Fruit fly (Drosophila melanogaster) whole organism, embryonic: ENCODE measurements around the gene Gr64a.

ENCODE experiments used
- ATbp ChIP-seq: fragments of 200-800 bp; sonication (Bioruptor generic); optimal IDR thresholded peaks from 2 replicates; lab custom pipeline; 2017; ENCODE audit warnings: missing biosample characterization, mild to moderate bottlenecking, missing genetic modification characterization, missing genetic modification reagents
- Atf-2 ChIP-seq: fragments of 200-800 bp; sonication (Bioruptor generic); optimal IDR thresholded peaks from 2 replicates; lab custom pipeline; 2016; ENCODE audit warnings: missing biosample characterization, missing genetic modification characterization
- Atf3 ChIP-seq: fragments of 200-800 bp; sonication (Bioruptor generic); optimal IDR thresholded peaks from 3 replicates; lab custom pipeline; 2016; ENCODE audit warnings: missing biosample characterization, missing genetic modification characterization
- B-H1 ChIP-seq: fragments of 200-800 bp; sonication (Bioruptor generic); IDR thresholded peaks from 3 replicates; pipeline ENCODE4 v1.3.6; 2022; ENCODE audit warnings: missing biosample characterization, missing genetic modification characterization
- CG11247 ChIP-seq: fragments of 200-800 bp; sonication (Bioruptor generic); IDR thresholded peaks from 2 replicates; pipeline ENCODE4 v1.3.6; 2022; ENCODE audit warnings: missing biosample characterization, missing genetic modification characterization
- CG12769 ChIP-seq: fragments of 200-800 bp; sonication (Bioruptor generic); optimal IDR thresholded peaks from 2 replicates; lab custom pipeline; 2019; ENCODE audit warnings: missing biosample characterization, mild to moderate bottlenecking, missing genetic modification characterization, moderate library complexity
- CG13424 ChIP-seq: fragments of 200-800 bp; sonication (Bioruptor generic); optimal IDR thresholded peaks from 2 replicates; lab custom pipeline; 2019; ENCODE audit warnings: missing biosample characterization, mild to moderate bottlenecking, missing genetic modification characterization, moderate library complexity
- CG13894 ChIP-seq: fragments of 200-800 bp; sonication (Bioruptor generic); optimal IDR thresholded peaks from 3 replicates; lab custom pipeline; 2018; ENCODE audit warnings: missing biosample characterization, mild to moderate bottlenecking, missing genetic modification characterization, moderate library complexity
- CG14667 ChIP-seq: fragments of 200-800 bp; sonication (Bioruptor generic); IDR thresholded peaks from 2 replicates; pipeline ENCODE4 v1.3.6; 2022; ENCODE audit warnings: missing biosample characterization, missing genetic modification characterization
- CG14710 ChIP-seq: fragments of 200-800 bp; sonication (Bioruptor generic); optimal IDR thresholded peaks from 3 replicates; lab custom pipeline; 2019; ENCODE audit warnings: missing biosample characterization, mild to moderate bottlenecking, missing genetic modification characterization, moderate library complexity
- CG14965 ChIP-seq: fragments of 200-800 bp; sonication (Bioruptor generic); optimal IDR thresholded peaks from 2 replicates; lab custom pipeline; 2016; ENCODE audit warnings: missing biosample characterization, missing genetic modification characterization, borderline replicate concordance
- CG30020 ChIP-seq: fragments of 200-800 bp; optimal IDR thresholded peaks from 2 replicates; lab custom pipeline; 2019; ENCODE audit warnings: missing biosample characterization, mild to moderate bottlenecking, missing genetic modification characterization, moderate library complexity
- CG31224 ChIP-seq: fragments of 200-800 bp; sonication (Bioruptor generic); IDR thresholded peaks from 2 replicates; pipeline ENCODE4 v1.3.6; 2022; ENCODE audit warnings: missing biosample characterization, missing genetic modification characterization
- CG33557 ChIP-seq: fragments of 200-800 bp; sonication (Bioruptor generic); optimal IDR thresholded peaks from 2 replicates; lab custom pipeline; 2019; ENCODE audit warnings: missing biosample characterization, mild to moderate bottlenecking, missing genetic modification characterization, moderate library complexity
- CG34224 ChIP-seq: fragments of 200-800 bp; sonication (Bioruptor generic); IDR thresholded peaks from 3 replicates; pipeline ENCODE4 v1.3.6; 2022; ENCODE audit warnings: missing biosample characterization, missing genetic modification characterization; ENCODE audit not compliant: partially characterized antibody
- CG6654 ChIP-seq: fragments of 200-800 bp; sonication (Bioruptor generic); optimal IDR thresholded peaks from 2 replicates; lab custom pipeline; 2017; ENCODE audit warnings: missing biosample characterization, mild to moderate bottlenecking, missing genetic modification characterization
- CG7839 ChIP-seq: fragments of 200-800 bp; sonication (Bioruptor generic); optimal IDR thresholded peaks from 3 replicates; lab custom pipeline; 2018; ENCODE audit warnings: missing biosample characterization, mild to moderate bottlenecking, missing genetic modification characterization, moderate library complexity
- CG8290 ChIP-seq, 3 experiments: fragments of 200-800 bp; sonication (Bioruptor generic); optimal IDR thresholded peaks; 2 replicates each; lab custom pipeline; 2016 to 2019; ENCODE audit warnings: missing biosample characterization in 3 of 3, missing genetic modification characterization in 3 of 3, mild to moderate bottlenecking in 2 of 3, moderate library complexity in 1 of 3
- CG8924 ChIP-seq: fragments of 200-800 bp; optimal IDR thresholded peaks from 3 replicates; lab custom pipeline; 2019; ENCODE audit warnings: missing biosample characterization, mild to moderate bottlenecking, missing genetic modification characterization, moderate library complexity
- CG9609 ChIP-seq: fragments of 200-800 bp; sonication (Bioruptor generic); optimal IDR thresholded peaks from 3 replicates; lab custom pipeline; 2016; ENCODE audit warnings: missing biosample characterization, missing genetic modification characterization
- CG9817 ChIP-seq: fragments of 200-800 bp; sonication (Bioruptor generic); optimal IDR thresholded peaks from 2 replicates; lab custom pipeline; 2018; ENCODE audit warnings: missing biosample characterization, mild to moderate bottlenecking, missing genetic modification characterization, moderate library complexity
- CG9932 ChIP-seq: fragments of 200-800 bp; sonication (Bioruptor generic); IDR thresholded peaks from 2 replicates; pipeline ENCODE4 v1.3.6; 2022; ENCODE audit warnings: missing biosample characterization, missing genetic modification characterization
- Doc3 ChIP-seq: fragments of 200-800 bp; sonication (Bioruptor generic); IDR thresholded peaks from 3 replicates; pipeline ENCODE4 v1.3.6; 2022; ENCODE audit warnings: missing biosample characterization, missing genetic modification characterization; ENCODE audit not compliant: partially characterized antibody
- Fer2 ChIP-seq: fragments of 200-800 bp; sonication (Bioruptor generic); optimal IDR thresholded peaks from 2 replicates; lab custom pipeline; 2018; ENCODE audit warnings: missing biosample characterization, mild to moderate bottlenecking, missing genetic modification characterization, moderate library complexity
- HLH54F ChIP-seq: fragments of 200-800 bp; sonication (Bioruptor generic); optimal IDR thresholded peaks from 3 replicates; lab custom pipeline; 2016; ENCODE audit warnings: missing biosample characterization, missing genetic modification characterization
- Hr78 ChIP-seq, 2 experiments: fragments of 200-800 bp in 1 of 2; fragments of >200 bp in 1 of 2; sonication (Bioruptor generic) in 1 of 2; optimal IDR thresholded peaks; 2 replicates each; lab custom pipeline; 2017 to 2019; ENCODE audit warnings: missing biosample characterization in 2 of 2, missing genetic modification characterization in 2 of 2, mild to moderate bottlenecking in 1 of 2, moderate library complexity in 1 of 2
- Lhr ChIP-seq: fragments of 200-800 bp; sonication (Bioruptor generic); optimal IDR thresholded peaks from 3 replicates; lab custom pipeline; 2017; ENCODE audit warnings: mild to moderate bottlenecking, missing biosample characterization, missing genetic modification reagents, missing genetic modification characterization
- Nf-YA ChIP-seq: fragments of 200-800 bp; sonication (Bioruptor generic); IDR thresholded peaks from 2 replicates; pipeline ENCODE4 v1.3.6; 2022; ENCODE audit warnings: missing biosample characterization, missing genetic modification characterization
- Ssrp ChIP-seq: fragments of 200-800 bp; sonication (Bioruptor generic); optimal IDR thresholded peaks from 2 replicates; lab custom pipeline; 2018; ENCODE audit warnings: missing biosample characterization, mild to moderate bottlenecking, missing genetic modification characterization, moderate library complexity
- Vsx1 ChIP-seq: fragments of 200-800 bp; sonication (Bioruptor generic); optimal IDR thresholded peaks from 2 replicates; lab custom pipeline; 2017; ENCODE audit warnings: missing biosample characterization, mild to moderate bottlenecking, missing genetic modification characterization, missing genetic modification reagents
- ab ChIP-seq: fragments of 200-800 bp; sonication (Bioruptor generic); optimal IDR thresholded peaks from 2 replicates; lab custom pipeline; 2016; ENCODE audit warnings: missing biosample characterization, missing genetic modification characterization
- chif ChIP-seq, 2 experiments: fragments of 200-800 bp; sonication (Bioruptor generic); optimal IDR thresholded peaks; 3 replicates each; lab custom pipeline; 2016; ENCODE audit warnings: missing biosample characterization in 2 of 2, missing genetic modification characterization in 2 of 2
- chn ChIP-seq: fragments of 200-800 bp; sonication (Bioruptor generic); optimal IDR thresholded peaks from 2 replicates; lab custom pipeline; 2016; ENCODE audit warnings: missing biosample characterization, missing genetic modification characterization
- da ChIP-seq: fragments of 200-800 bp; sonication (Bioruptor generic); optimal IDR thresholded peaks from 2 replicates; lab custom pipeline; 2016; ENCODE audit warnings: missing biosample characterization, missing genetic modification characterization
- dm ChIP-seq: fragments of 200-800 bp; sonication (Bioruptor generic); optimal IDR thresholded peaks from 3 replicates; lab custom pipeline; 2016; ENCODE audit warnings: missing biosample characterization, missing genetic modification characterization
- dmrt11E ChIP-seq: fragments of 200-800 bp; sonication (Bioruptor generic); optimal IDR thresholded peaks from 3 replicates; lab custom pipeline; 2018; ENCODE audit warnings: missing biosample characterization, mild to moderate bottlenecking, missing genetic modification characterization, moderate library complexity
- dpn ChIP-seq, 2 experiments: fragments of 200-800 bp; sonication (Bioruptor generic); optimal IDR thresholded peaks; 3 replicates each; lab custom pipeline; 2016; ENCODE audit warnings: missing biosample characterization in 2 of 2, missing genetic modification characterization in 2 of 2
- fru ChIP-seq: fragments of >200 bp; optimal IDR thresholded peaks from 2 replicates; lab custom pipeline; 2017
- gem ChIP-seq: fragments of 200-800 bp; sonication (Bioruptor generic); optimal IDR thresholded peaks from 2 replicates; lab custom pipeline; 2019; ENCODE audit warnings: missing biosample characterization, mild to moderate bottlenecking, missing genetic modification characterization, moderate library complexity
- gsb ChIP-seq: fragments of 200-800 bp; sonication (Bioruptor generic); IDR thresholded peaks from 2 replicates; pipeline ENCODE4 v1.3.6; 2022; ENCODE audit warnings: missing biosample characterization, missing genetic modification characterization
- kah ChIP-seq: fragments of 200-800 bp; sonication (Bioruptor generic); optimal IDR thresholded peaks from 2 replicates; lab custom pipeline; 2018; ENCODE audit warnings: missing biosample characterization, mild to moderate bottlenecking, missing genetic modification characterization
- klu ChIP-seq: fragments of 200-800 bp; sonication (Bioruptor generic); IDR thresholded peaks from 2 replicates; pipeline ENCODE4 v1.3.6; 2022; ENCODE audit warnings: missing biosample characterization, missing genetic modification characterization
- lbe ChIP-seq: fragments of 200-800 bp; sonication (Bioruptor generic); optimal IDR thresholded peaks from 2 replicates; lab custom pipeline; 2016; ENCODE audit warnings: missing biosample characterization, mild to moderate bottlenecking, missing genetic modification characterization
- lmd ChIP-seq: fragments of 200-800 bp; sonication (Bioruptor generic); IDR thresholded peaks from 2 replicates; pipeline ENCODE4 v1.3.6; 2022; ENCODE audit warnings: missing biosample characterization, missing genetic modification characterization
- pan ChIP-seq, 4 experiments: fragments of >200 bp in 3 of 4; fragments of 200-800 bp in 1 of 4; sonication (Bioruptor generic) in 1 of 4; optimal IDR thresholded peaks in 3 of 4; IDR thresholded peaks in 1 of 4; 2 replicates each; pipeline versions ENCODE4 v1.3.6 to Lab custom; 2017 to 2022; ENCODE audit warnings: missing biosample characterization in 2 of 4, missing genetic modification characterization in 2 of 4, mixed read lengths in 1 of 4
- sim ChIP-seq: fragments of 200-800 bp; sonication (Bioruptor generic); IDR thresholded peaks from 2 replicates; pipeline ENCODE4 v1.3.6; 2022; ENCODE audit warnings: missing biosample characterization, missing genetic modification characterization
- sna ChIP-seq: fragments of 200-800 bp; sonication (Bioruptor generic); IDR thresholded peaks from 2 replicates; pipeline ENCODE4 v1.3.6; 2022; ENCODE audit warnings: missing biosample characterization, missing genetic modification characterization; ENCODE audit not compliant: partially characterized antibody
- vvl ChIP-seq: fragments of 200-800 bp; sonication (Bioruptor generic); IDR thresholded peaks from 2 replicates; pipeline ENCODE4 v1.3.6; 2022; ENCODE audit warnings: missing biosample characterization, missing genetic modification characterization

The Gr64a gene

DNA sequence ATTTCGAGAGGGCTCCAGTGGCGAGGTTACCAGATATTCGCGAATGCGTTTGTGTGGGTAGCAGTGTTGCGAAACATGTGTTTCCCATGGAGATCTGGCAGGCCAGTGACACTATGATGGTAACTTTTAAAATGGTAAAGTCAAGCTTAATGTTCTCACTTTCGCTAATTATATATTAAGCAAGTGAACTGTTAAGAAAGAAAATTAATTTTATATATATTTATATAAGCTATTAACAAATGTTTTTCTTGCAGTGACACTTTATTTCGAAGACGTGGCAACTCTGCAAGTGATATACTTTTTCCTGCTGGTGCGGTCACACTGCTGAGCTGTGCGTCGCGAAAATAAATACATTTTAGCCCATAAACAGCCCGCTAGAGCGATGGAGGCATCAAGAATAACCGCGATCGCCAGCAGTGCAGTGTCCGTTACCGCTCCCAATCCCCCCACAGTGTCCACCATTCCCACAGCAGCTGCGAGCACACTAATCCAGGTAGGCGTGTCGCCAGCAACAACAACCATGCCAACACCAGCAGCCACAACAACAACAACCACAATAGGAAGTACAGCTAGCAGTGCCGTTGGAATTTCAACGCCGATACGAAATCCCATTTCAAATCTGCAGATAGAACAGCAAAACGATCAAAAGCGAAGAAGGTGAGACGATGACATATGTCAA is 13.8 kb downstream of the Gr64a start, which contains the start of the genes CG11593 and Rcd5 (continued):
- TF ChIP-seq CG11247 (GFP tag; lab: Robert Waterston, UW): peak; percentile 78
- TF ChIP-seq B-H1 (GFP tag; lab: Robert Waterston, UW): peak; percentile 65
- TF ChIP-seq Atf3 (GFP tag; lab: Kevin White, UChicago): no peak
- TF ChIP-seq Ssrp: peak; percentile 62
- 0 out of 2 replicates have a peak, but pooled peaks have one; percentile 24 for TF ChIP-seq sna (GFP tag; lab: Robert Waterston, UW)
- TF ChIP-seq klu (GFP tag; lab: Robert Waterston, UW): peak; percentile 54; the same call in 1 of the 2 replicates
- TF ChIP-seq CG14965 (GFP tag; lab: Kevin White, UChicago): no peak
- TF ChIP-seq chif (GFP tag; optimal IDR thresholded peaks at IDR 0.05; lab: Kevin White, UChicago): no peak
- TF ChIP-seq CG34224 (GFP tag; lab: Robert Waterston, UW): 0 out of 3 replicates have a peak, but pooled peaks have one; percentile 14
- TF ChIP-seq CG9817 (tag; lab: Kevin White, UChicago): peak; percentile 77
- TF ChIP-seq gsb: peak; percentile 42; the same call in 1 of the 2 replicates
- TF ChIP-seq CG7839 (tag; lab: Kevin White, UChicago): no peak
- TF ChIP-seq ATbp (GFP tag; lab: Kevin White, UChicago): no peak
- TF ChIP-seq CG8924 (tag; lab: Kevin White, UChicago): peak; percentile 61
- TF ChIP-seq Hr78 (GFP tag; optimal IDR thresholded peaks at IDR 0.05; lab: Kevin White, UChicago): no peak
- no peak for TF ChIP-seq sim (GFP tag; lab: Robert Waterston, UW)
- no peak for TF ChIP-seq lbe (GFP tag; lab: Kevin White, UChicago)
- peak; percentile 81 for TF ChIP-seq lmd (GFP tag; lab: Robert Waterston, UW)
- TF ChIP-seq dmrt11E (tag; lab: Kevin White, UChicago): peak; percentile 65
- peak; percentile 41; the same call in 1 of the 2 replicates for TF ChIP-seq Nf-YA (GFP tag; lab: Robert Waterston, UW)
- TF ChIP-seq CG13894: no peak
- TF ChIP-seq dm (GFP tag; lab: Kevin White, UChicago): peak; percentile 38
- peak; percentile 69 for TF ChIP-seq CG13424 (tag; lab: Kevin White, UChicago)
- TF ChIP-seq CG9932 (GFP tag; lab: Robert Waterston, UW): peak; percentile 92
- no peak for TF ChIP-seq Vsx1
- no peak for TF ChIP-seq Atf-2 (GFP tag; lab: Kevin White, UChicago)
- TF ChIP-seq CG8290 (GFP tag; optimal IDR thresholded peaks at IDR 0.05; lab: Kevin White, UChicago): peak; percentile 59
- TF ChIP-seq CG8290 (tag; optimal IDR thresholded peaks at IDR 0.05; lab: Kevin White, UChicago): no peak
- peak; percentile 96 for TF ChIP-seq CG14710
- no peak for TF ChIP-seq fru (lab: Kevin White, UChicago)
- peak; percentile 20 for TF ChIP-seq HLH54F (GFP tag; lab: Kevin White, UChicago)
- no peak for TF ChIP-seq da
- no peak for TF ChIP-seq pan (optimal IDR thresholded peaks at IDR 0.05; lab: Kevin White, UChicago)
- peak in 1 of 2 experiments; percentile 81 for TF ChIP-seq pan (GFP tag; optimal IDR thresholded peaks at IDR 0.05 in 1 of 2, IDR thresholded peaks at IDR 0.05 in 1 of 2)
- peak; percentile 75 for TF ChIP-seq CG31224
- no peak for TF ChIP-seq CG30020
- TF ChIP-seq kah (GFP tag; lab: Kevin White, UChicago): no peak
- TF ChIP-seq chn (GFP tag; lab: Kevin White, UChicago): peak; percentile 29
- TF ChIP-seq dpn (GFP tag; optimal IDR thresholded peaks at IDR 0.05; lab: Kevin White, UChicago): peak; percentile 32 to 79
- TF ChIP-seq CG9609 (GFP tag; lab: Kevin White, UChicago): peak; percentile 48
- peak; percentile 81 for TF ChIP-seq Lhr (GFP tag; lab: Kevin White, UChicago)
- TF ChIP-seq CG12769 (tag; lab: Kevin White, UChicago): no peak
- TF ChIP-seq Fer2 (tag; lab: Kevin White, UChicago): peak; percentile 24
- peak; percentile 83 for TF ChIP-seq CG14667 (GFP tag; lab: Robert Waterston, UW)
- no peak for TF ChIP-seq ab
- no peak for TF ChIP-seq Doc3 (GFP tag; lab: Robert Waterston, UW)
- TF ChIP-seq CG6654 (GFP tag; lab: Kevin White, UChicago): no peak
- no peak for TF ChIP-seq CG33557 (GFP tag; lab: Kevin White, UChicago)
- TF ChIP-seq gem (tag; lab: Kevin White, UChicago): no peak
- peak; percentile 83 for TF ChIP-seq vvl (GFP tag; lab: Robert Waterston, UW)
